Worm (Caenorhabditis elegans): ENCODE results near the gene F45E4.5.

F45E4.5 gene

DNA sequence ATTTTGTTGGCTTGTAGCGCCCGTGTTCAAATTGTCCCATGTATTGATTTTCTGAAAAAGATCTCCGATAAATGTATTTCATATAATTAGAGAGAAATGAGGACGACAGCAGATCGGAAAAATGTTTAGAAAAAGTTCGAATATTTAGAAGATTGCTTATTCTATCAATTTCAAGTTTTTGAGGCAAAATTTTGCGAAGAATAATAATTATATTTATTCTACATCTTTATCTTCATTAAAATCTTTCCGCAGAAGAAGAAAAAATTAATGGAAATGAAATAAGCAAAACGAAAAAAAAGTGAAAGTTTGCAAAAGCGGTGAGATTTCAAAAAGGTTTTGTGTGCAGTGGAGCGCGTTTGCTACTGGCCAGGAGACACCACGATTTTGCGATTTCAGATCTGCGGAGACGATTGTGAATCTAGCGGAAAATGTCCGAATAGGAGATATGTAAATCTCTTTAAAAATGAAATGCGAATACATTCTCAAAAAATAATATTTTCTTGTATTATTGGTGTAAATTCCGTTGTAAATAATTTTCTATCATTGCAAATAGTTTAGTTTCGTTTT is 25.5 kb upstream of the F45E4.5 start, which contains the start of gene nrde-4:
Gene nrde-4 (minus strand): TSS at position 51 of the 567 bp plus-strand sequence.
- TF ChIP-seq nhr-84 (tag; optimal IDR thresholded peaks at IDR 0.05) (no peak), snpc-4 (tag; optimal IDR thresholded peaks at IDR 0.05) (peak; percentile 65), lsy-2 (tag; optimal IDR thresholded peaks at IDR 0.05) (peak; percentile 53 to 86), ztf-4 (tag; optimal IDR thresholded peaks at IDR 0.05) (no peak), mep-1 (tag; optimal IDR thresholded peaks at IDR 0.05) (peak; percentile 81), dpl-1 (GFP tag; optimal IDR thresholded peaks at IDR 0.05) (peak; percentile 69 to 76 (median 69)), efl-3 (GFP tag; optimal IDR thresholded peaks at IDR 0.05) (no peak), xbp-1 (tag; optimal IDR thresholded peaks at IDR 0.05) (peak; percentile 61), ztf-11 (tag; optimal IDR thresholded peaks at IDR 0.05) (peak in 1 of 2 experiments; percentile 30), rnt-1 (tag; optimal IDR thresholded peaks at IDR 0.05) (peak; percentile 88), lin-15B (tag; optimal IDR thresholded peaks at IDR 0.05) (peak; percentile 82), mef-2 (tag; optimal IDR thresholded peaks at IDR 0.05) (no peak), ceh-88 (GFP tag; IDR thresholded peaks at IDR 0.05) (no peak), egl-27 (tag; optimal IDR thresholded peaks at IDR 0.05) (no peak), lin-35 (GFP tag; optimal IDR thresholded peaks at IDR 0.05) (peak; percentile 54 to 85), vab-15 (tag; optimal IDR thresholded peaks at IDR 0.05) (no peak), Y116A8C.19 (tag; optimal IDR thresholded peaks at IDR 0.05; ENCODE audit: borderline replicate concordance) (no peak), nhr-77 (tag; optimal IDR thresholded peaks at IDR 0.05) (peak; percentile 54), ceh-90 (tag; optimal IDR thresholded peaks at IDR 0.05) (no peak), aha-1 (tag; optimal IDR thresholded peaks at IDR 0.05) (no peak), nhr-19 (GFP tag; conservative IDR thresholded peaks at IDR 0.05) (peak; percentile 15; the same call in 1 of the 2 replicates), unc-62 (GFP tag; optimal IDR thresholded peaks at IDR 0.05) (no peak), tlp-1 (tag; optimal IDR thresholded peaks at IDR 0.05) (no peak), hlh-17 (GFP tag; optimal IDR thresholded peaks at IDR 0.05; ENCODE audit: borderline replicate concordance) (no peak), F16B12.6 (tag; optimal IDR thresholded peaks at IDR 0.05) (peak; percentile 48), mdl-1 (tag; optimal IDR thresholded peaks at IDR 0.05) (peak in 1 of 2 experiments; percentile 8), ets-5 (GFP tag; IDR thresholded peaks at IDR 0.05) (no peak), nhr-237 (tag; optimal IDR thresholded peaks at IDR 0.05) (peak; percentile 21), nhr-71 (tag; optimal IDR thresholded peaks at IDR 0.05) (peak; percentile 77), lin-13 (GFP tag; optimal IDR thresholded peaks at IDR 0.05) (peak; percentile 67), aly-2 (tag; optimal IDR thresholded peaks at IDR 0.05) (no peak), nhr-90 (tag; optimal IDR thresholded peaks at IDR 0.05; ENCODE audit: poor library complexity) (peak; percentile 64), lir-3 (tag; optimal IDR thresholded peaks at IDR 0.05; ENCODE audit: poor library complexity) (peak; percentile 70), nhr-11 (tag; optimal IDR thresholded peaks at IDR 0.05) (no peak), C16A3.4 (tag; optimal IDR thresholded peaks at IDR 0.05) (peak; percentile 86), skn-1 (tag; optimal IDR thresholded peaks at IDR 0.05) (peak; percentile 71), pqm-1 (tag; optimal IDR thresholded peaks at IDR 0.05) (no peak), jun-1 (tag; optimal IDR thresholded peaks at IDR 0.05) (peak; percentile 22), ama-1 (optimal IDR thresholded peaks at IDR 0.05) (no peak), zip-4 (GFP tag; optimal IDR thresholded peaks at IDR 0.05) (no peak), egl-13 (tag; optimal IDR thresholded peaks at IDR 0.05) (peak; percentile 14), lin-14 (GFP tag; optimal IDR thresholded peaks at IDR 0.05) (peak; percentile 84), mab-9 (GFP tag; IDR thresholded peaks at IDR 0.05) (no peak), sup-37 (GFP tag; optimal IDR thresholded peaks at IDR 0.05) (no peak), unc-98 (GFP tag; IDR thresholded peaks at IDR 0.05) (no peak), blmp-1 (tag; optimal IDR thresholded peaks at IDR 0.05) (peak; percentile 99), nhr-47 (tag; optimal IDR thresholded peaks at IDR 0.05) (peak; percentile 61), unc-30 (tag; optimal IDR thresholded peaks at IDR 0.05) (no peak), hpl-2 (GFP tag; optimal IDR thresholded peaks at IDR 0.05) (no peak), elt-3 (tag; optimal IDR thresholded peaks at IDR 0.05) (peak in 3 of 6 experiments; percentile 44 to 65 (median 61)), C04F5.9 (tag; optimal IDR thresholded peaks at IDR 0.05) (no peak), nhr-76 (tag; optimal IDR thresholded peaks at IDR 0.05) (no peak), ceh-63 (GFP tag; optimal IDR thresholded peaks at IDR 0.05) (no peak)
